Worm (Caenorhabditis elegans): ENCODE data around the gene slc-36.2.

The slc-36.2 gene

ce11 chrII:555371-555770 lies 33.0 kb downstream of the slc-36.2 start:
- no peak for TF ChIP-seq med-1 (GFP tag; optimal IDR thresholded peaks at IDR 0.05; ENCODE audit: insufficient read depth)
- TF ChIP-seq ztf-23 (GFP tag; IDR thresholded peaks at IDR 0.05), result no peak
- TF ChIP-seq T22C8.4 (GFP tag; IDR thresholded peaks at IDR 0.05), result peak; percentile 52

- TF ChIP-seq tab-1 (GFP tag; IDR thresholded peaks at IDR 0.05) (no peak), ref-1 (GFP tag; conservative IDR thresholded peaks at IDR 0.05) (no peak), T22C8.4 (GFP tag; IDR thresholded peaks at IDR 0.05) (no peak), cog-1 (tag; optimal IDR thresholded peaks at IDR 0.05) (no peak), klf-2 (GFP tag; conservative IDR thresholded peaks at IDR 0.05) (no peak)
These were observed 33.8 kb downstream of the slc-36.2 start, which contains the start of the genes C09E8.1 and C09E8.6 for ce11 chrII:556185-556584. Gene C09E8.1 (plus strand): TSS chrII:556485. Gene C09E8.6 (plus strand): TSS chrII:556497.

- no peak for TF ChIP-seq T22C8.4 (GFP tag; IDR thresholded peaks at IDR 0.05)
- TF ChIP-seq ztf-29 (GFP tag; IDR thresholded peaks at IDR 0.05), result no peak
- no peak for TF ChIP-seq med-1 (GFP tag; optimal IDR thresholded peaks at IDR 0.05; ENCODE audit: insufficient read depth)
- TF ChIP-seq klf-2 (GFP tag; conservative IDR thresholded peaks at IDR 0.05), result no peak
- no peak for TF ChIP-seq ref-1 (GFP tag; conservative IDR thresholded peaks at IDR 0.05)
- TF ChIP-seq flt-1 (GFP tag; IDR thresholded peaks at IDR 0.05), result no peak
- TF ChIP-seq cog-1 (tag; optimal IDR thresholded peaks at IDR 0.05), result no peak
- TF ChIP-seq ztf-23 (GFP tag; IDR thresholded peaks at IDR 0.05), result no peak
- no peak for TF ChIP-seq tab-1 (GFP tag; IDR thresholded peaks at IDR 0.05)
These were observed 46.4 kb downstream of the slc-36.2 start, which contains the start of gene W08F4.5 for ce11 chrII:568776-569175. Gene W08F4.5 (minus strand): TSS chrII:568876.

ce11 chrII:572010-572409 lies 49.6 kb downstream of the slc-36.2 start, which contains the start of gene mlt-8:
Gene mlt-8 (minus strand): TSS chrII:572110.
- TF ChIP-seq med-1 (GFP tag; optimal IDR thresholded peaks at IDR 0.05; ENCODE audit: insufficient read depth) (no peak), ref-1 (GFP tag; conservative IDR thresholded peaks at IDR 0.05) (no peak), flt-1 (GFP tag; IDR thresholded peaks at IDR 0.05) (no peak), cog-1 (tag; optimal IDR thresholded peaks at IDR 0.05) (no peak), klf-2 (GFP tag; conservative IDR thresholded peaks at IDR 0.05) (no peak), ztf-29 (GFP tag; IDR thresholded peaks at IDR 0.05) (no peak), T22C8.4 (GFP tag; IDR thresholded peaks at IDR 0.05) (no peak), tab-1 (GFP tag; IDR thresholded peaks at IDR 0.05) (no peak), ztf-23 (GFP tag; IDR thresholded peaks at IDR 0.05) (no peak)

- TF ChIP-seq ztf-29 (GFP tag; IDR thresholded peaks at IDR 0.05), result peak; percentile 32; the same call in 1 of the 2 replicates
These were observed 51.2 kb downstream of the slc-36.2 start for ce11 chrII:573580-573979.

ce11 chrII:574064-574463 lies 51.7 kb downstream of the slc-36.2 start:
- TF ChIP-seq flt-1 (GFP tag; IDR thresholded peaks at IDR 0.05) (no peak), cog-1 (tag; optimal IDR thresholded peaks at IDR 0.05) (no peak)
